Worm (Caenorhabditis elegans) whole organism, late embryonic: ENCODE measurements around the gene W07G4.1.
A peak's percentile ranks its signal among the peaks of the same experiment; 100 is the strongest.

ENCODE experiments used
- C08G9.2 ChIP-seq: sonication (generic microtip); optimal IDR thresholded peaks from 2 replicates; lab custom pipeline; 2016; ENCODE audit warnings: mild to moderate bottlenecking, missing genetic modification characterization, moderate library complexity, missing compliant biosample characterization
- F13H6.1 ChIP-seq: sonication (generic microtip); optimal IDR thresholded peaks from 2 replicates; lab custom pipeline; 2016; ENCODE audit warnings: missing genetic modification characterization, missing compliant biosample characterization
- K02D7.2 ChIP-seq: sonication (generic microtip); optimal IDR thresholded peaks from 2 replicates; lab custom pipeline; 2017; ENCODE audit warnings: mild to moderate bottlenecking, missing genetic modification characterization, missing compliant biosample characterization
- ceh-14 ChIP-seq: sonication (generic microtip); optimal IDR thresholded peaks from 2 replicates; lab custom pipeline; 2016; ENCODE audit warnings: missing genotype, missing genetic modification characterization, missing compliant biosample characterization
- ceh-18 ChIP-seq: sonication (generic microtip); optimal IDR thresholded peaks from 2 replicates; lab custom pipeline; 2016; ENCODE audit warnings: missing genetic modification characterization, missing compliant biosample characterization
- ceh-19 ChIP-seq: fragments of 200-800 bp; sonication (Bioruptor generic); optimal IDR thresholded peaks from 2 replicates; lab custom pipeline; 2018; ENCODE audit warnings: mild to moderate bottlenecking, missing genetic modification characterization, missing compliant biosample characterization
- ceh-2 ChIP-seq: sonication (generic microtip); optimal IDR thresholded peaks from 2 replicates; lab custom pipeline; 2016; ENCODE audit warnings: missing genotype, missing genetic modification characterization, missing compliant biosample characterization
- ceh-22 ChIP-seq: sonication (generic microtip); optimal IDR thresholded peaks from 2 replicates; lab custom pipeline; 2017; ENCODE audit warnings: missing biosample characterization, missing genetic modification characterization
- ceh-45 ChIP-seq: fragments of 200-800 bp; sonication (Bioruptor generic); IDR thresholded peaks from 2 replicates; pipeline ENCODE4 v1.3.6; 2022; ENCODE audit warnings: missing genetic modification reagents, missing genetic modification characterization, missing compliant biosample characterization
- ceh-48 ChIP-seq: sonication (generic microtip); optimal IDR thresholded peaks from 2 replicates; lab custom pipeline; 2016; ENCODE audit warnings: missing genetic modification characterization, inconsistent platforms, missing compliant biosample characterization
- ceh-6 ChIP-seq: fragments of 200-800 bp; sonication (Bioruptor generic); optimal IDR thresholded peaks from 2 replicates; lab custom pipeline; 2018; ENCODE audit warnings: mild to moderate bottlenecking, missing genetic modification characterization, missing compliant biosample characterization
- dmd-4 ChIP-seq: sonication (generic microtip); optimal IDR thresholded peaks from 2 replicates; lab custom pipeline; 2016; ENCODE audit warnings: borderline replicate concordance, missing genetic modification characterization, missing compliant biosample characterization
- elt-2 ChIP-seq: sonication (generic microtip); optimal IDR thresholded peaks from 2 replicates; lab custom pipeline; 2016; ENCODE audit warnings: missing genetic modification reagents, missing genetic modification characterization, missing compliant biosample characterization
- elt-4 ChIP-seq: sonication (generic microtip); optimal IDR thresholded peaks from 2 replicates; lab custom pipeline; 2016; ENCODE audit warnings: missing genetic modification characterization, missing compliant biosample characterization
- fax-1 ChIP-seq: sonication (generic microtip); optimal IDR thresholded peaks from 2 replicates; lab custom pipeline; 2016; ENCODE audit warnings: missing genotype, missing genetic modification characterization, missing compliant biosample characterization
- gmeb-2 ChIP-seq: sonication (generic microtip); optimal IDR thresholded peaks from 2 replicates; lab custom pipeline; 2016; ENCODE audit warnings: missing genetic modification characterization, inconsistent platforms, missing compliant biosample characterization
- hlh-15 ChIP-seq: sonication (generic microtip); optimal IDR thresholded peaks from 2 replicates; lab custom pipeline; 2016; ENCODE audit warnings: missing genetic modification characterization, missing compliant biosample characterization
- hlh-30 ChIP-seq: sonication (generic microtip); optimal IDR thresholded peaks from 2 replicates; lab custom pipeline; 2017; ENCODE audit warnings: antibody characterized with exemption, missing genetic modification characterization, missing compliant biosample characterization; ENCODE audit not compliant: insufficient read depth
- hlh-8 ChIP-seq: sonication (generic microtip); optimal IDR thresholded peaks from 2 replicates; lab custom pipeline; 2016; ENCODE audit warnings: missing genotype, missing genetic modification characterization, missing compliant biosample characterization
- madf-2 ChIP-seq: sonication (generic microtip); optimal IDR thresholded peaks from 2 replicates; lab custom pipeline; 2017; ENCODE audit warnings: missing genetic modification characterization, missing compliant biosample characterization
- mec-3 ChIP-seq: sonication (generic microtip); optimal IDR thresholded peaks from 2 replicates; lab custom pipeline; 2016; ENCODE audit warnings: borderline replicate concordance, missing genetic modification characterization, missing compliant biosample characterization
- nfya-1 ChIP-seq: sonication (generic microtip); optimal IDR thresholded peaks from 2 replicates; lab custom pipeline; 2017; ENCODE audit warnings: missing genetic modification characterization, mild to moderate bottlenecking, missing compliant biosample characterization, antibody characterized with exemption, moderate library complexity
- nhr-11 ChIP-seq: fragments of 150-350 bp; optimal IDR thresholded peaks from 2 replicates; lab custom pipeline; 2014; ENCODE audit warnings: missing biosample characterization, missing genetic modification characterization
- nhr-232 ChIP-seq: sonication (generic microtip); optimal IDR thresholded peaks from 2 replicates; lab custom pipeline; 2016; ENCODE audit warnings: missing genetic modification characterization, missing compliant biosample characterization
- npax-4 ChIP-seq: sonication (generic microtip); optimal IDR thresholded peaks from 2 replicates; lab custom pipeline; 2016; ENCODE audit warnings: missing genetic modification characterization, missing compliant biosample characterization
- pat-9 ChIP-seq: fragments of 200-800 bp; sonication (Bioruptor generic); optimal IDR thresholded peaks from 2 replicates; lab custom pipeline; 2018; ENCODE audit warnings: mild to moderate bottlenecking, missing genetic modification characterization, moderate library complexity, missing compliant biosample characterization
- pax-1 ChIP-seq: fragments of 150-350 bp; optimal IDR thresholded peaks from 2 replicates; lab custom pipeline; 2014; ENCODE audit warnings: missing biosample characterization, missing genetic modification characterization
- pha-2 ChIP-seq: sonication (generic microtip); optimal IDR thresholded peaks from 2 replicates; lab custom pipeline; 2017; ENCODE audit warnings: mild to moderate bottlenecking, missing genetic modification characterization, missing compliant biosample characterization
- pha-4 ChIP-seq: fragments of 150-350 bp; optimal IDR thresholded peaks from 2 replicates; lab custom pipeline; 2018; ENCODE audit warnings: missing biosample characterization, missing genetic modification reagents, missing genetic modification characterization
- rnt-1 ChIP-seq: sonication (generic microtip); optimal IDR thresholded peaks from 2 replicates; lab custom pipeline; 2016; ENCODE audit warnings: missing genetic modification characterization, missing compliant biosample characterization
- sdc-2 ChIP-seq: sonication (generic microtip); optimal IDR thresholded peaks from 2 replicates; lab custom pipeline; 2016; ENCODE audit warnings: missing genotype, missing genetic modification characterization, missing compliant biosample characterization
- sox-2 ChIP-seq: fragments of 200-800 bp; sonication (Bioruptor generic); IDR thresholded peaks from 2 replicates; pipeline ENCODE4 v1.3.6; 2022; ENCODE audit warnings: missing genetic modification reagents, missing genetic modification characterization, missing compliant biosample characterization
- sox-4 ChIP-seq: sonication (generic microtip); optimal IDR thresholded peaks from 2 replicates; lab custom pipeline; 2017; ENCODE audit warnings: mild to moderate bottlenecking, missing genetic modification characterization, inconsistent platforms, missing compliant biosample characterization
- syd-9 ChIP-seq: sonication (generic microtip); optimal IDR thresholded peaks from 2 replicates; lab custom pipeline; 2016; ENCODE audit warnings: mild to moderate bottlenecking, missing genetic modification characterization, moderate library complexity, missing compliant biosample characterization
- tbx-2 ChIP-seq: sonication (generic microtip); optimal IDR thresholded peaks from 2 replicates; lab custom pipeline; 2016; ENCODE audit warnings: missing genetic modification characterization, missing compliant biosample characterization
- unc-42 ChIP-seq: sonication (generic microtip); optimal IDR thresholded peaks from 2 replicates; lab custom pipeline; 2016; ENCODE audit warnings: missing genotype, missing genetic modification characterization, missing compliant biosample characterization
- unc-55 ChIP-seq: sonication (generic microtip); optimal IDR thresholded peaks from 2 replicates; lab custom pipeline; 2017; ENCODE audit warnings: missing biosample characterization, missing genetic modification reagents, missing genetic modification characterization
- unc-86 ChIP-seq: sonication (generic microtip); optimal IDR thresholded peaks from 2 replicates; lab custom pipeline; 2016; ENCODE audit warnings: missing genetic modification characterization, missing compliant biosample characterization

Gene W07G4.1

ce11 chrV:13011904-13012303, 21.4 kb upstream of the W07G4.1 start:
- TF ChIP-seq ceh-14 (tag; lab: Kevin White, UChicago) (no peak), madf-2 (tag; lab: Kevin White, UChicago) (no peak), ceh-18 (tag; lab: Kevin White, UChicago) (no peak), sox-2 (GFP tag; lab: Robert Waterston, UW) (no peak), sdc-2 (tag; lab: Kevin White, UChicago) (no peak), ceh-48 (tag; lab: Kevin White, UChicago) (no peak), elt-2 (peak; percentile 63), rnt-1 (no peak)

ce11 chrV:13013158-13013557, 20.2 kb upstream of the W07G4.1 start, which contains the start of gene try-10:
Gene try-10, minus strand, starts transcription at chrV:13013258.
- TF ChIP-seq nhr-232 (tag; lab: Kevin White, UChicago) (no peak), npax-4 (no peak), ceh-2 (tag; lab: Kevin White, UChicago) (no peak), syd-9 (tag; lab: Kevin White, UChicago) (no peak), nhr-11 (tag; lab: Kevin White, UChicago) (no peak), elt-4 (tag; lab: Kevin White, UChicago) (no peak), madf-2 (tag; lab: Kevin White, UChicago) (no peak), sox-2 (GFP tag; lab: Robert Waterston, UW) (no peak), ceh-22 (tag; lab: Kevin White, UChicago) (no peak), ceh-6 (GFP tag; lab: Kevin White, UChicago) (no peak), pha-2 (tag; lab: Kevin White, UChicago) (no peak), unc-86 (no peak)

- no peak for TF ChIP-seq gmeb-2 (tag; lab: Kevin White, UChicago)
- TF ChIP-seq hlh-15 (tag; lab: Kevin White, UChicago) = no peak
- TF ChIP-seq pat-9 (tag; lab: Kevin White, UChicago) = no peak
- TF ChIP-seq ceh-19 = no peak
- no peak for TF ChIP-seq dmd-4 (tag; lab: Kevin White, UChicago)
- no peak for TF ChIP-seq unc-55 (GFP tag; lab: Kevin White, UChicago)
- TF ChIP-seq mec-3 (tag; lab: Kevin White, UChicago) = no peak
- TF ChIP-seq elt-2 = no peak
- TF ChIP-seq C08G9.2 (tag; lab: Kevin White, UChicago) = no peak
- TF ChIP-seq sdc-2 (tag; lab: Kevin White, UChicago) = no peak
- TF ChIP-seq nhr-11 (tag; lab: Kevin White, UChicago) = no peak
- TF ChIP-seq ceh-6 (GFP tag; lab: Kevin White, UChicago) = no peak
- TF ChIP-seq madf-2 (tag; lab: Kevin White, UChicago) = no peak
- no peak for TF ChIP-seq hlh-30
- TF ChIP-seq pax-1 (tag; lab: Kevin White, UChicago) = no peak
- TF ChIP-seq sox-4 (tag; lab: Kevin White, UChicago) = no peak
- no peak for TF ChIP-seq pha-4 (tag; lab: Kevin White, UChicago)
- no peak for TF ChIP-seq F13H6.1 (tag; lab: Kevin White, UChicago)
- no peak for TF ChIP-seq tbx-2 (tag; lab: Kevin White, UChicago)
- no peak for TF ChIP-seq sox-2 (GFP tag; lab: Robert Waterston, UW)
Measured at ce11 chrV:13013844-13014243, 19.5 kb upstream of the W07G4.1 start, which contains the start of gene F15B9.6. Gene F15B9.6, plus strand, starts transcription at chrV:13014144.

- TF ChIP-seq nfya-1 (tag; lab: Kevin White, UChicago) = peak; percentile 33
- TF ChIP-seq ceh-14 (tag; lab: Kevin White, UChicago) = no peak
- peak; percentile 31 for TF ChIP-seq unc-42
- TF ChIP-seq, all 69 proteins: peak for 2
Measured at ce11 chrV:13018233-13018632, 15.1 kb upstream of the W07G4.1 start.

ce11 chrV:13018761-13019160, 14.6 kb upstream of the W07G4.1 start, which contains the start of gene fmi-1:
Gene fmi-1, plus strand, starts transcription at chrV:13019061.
- no peak for TF ChIP-seq nhr-11 (tag; lab: Kevin White, UChicago)
- TF ChIP-seq sdc-2 (tag; lab: Kevin White, UChicago) = no peak
- TF ChIP-seq ceh-45 (GFP tag; lab: Robert Waterston, UW) = no peak
- TF ChIP-seq fax-1 (tag; lab: Kevin White, UChicago) = no peak
- TF ChIP-seq hlh-8 (tag; lab: Kevin White, UChicago) = no peak
- no peak for TF ChIP-seq K02D7.2 (tag; lab: Kevin White, UChicago)
- no peak for TF ChIP-seq ceh-22 (tag; lab: Kevin White, UChicago)
